Worm (Caenorhabditis elegans) whole organism, L3 larva: ENCODE measurements around the gene M28.10.

Experiments used
- R02D3.7 ChIP-seq: fragments of 150-350 bp; optimal IDR thresholded peaks from 2 replicates; lab custom pipeline; 2014; ENCODE audit warnings: missing biosample characterization, missing genetic modification characterization
- ZK546.5 ChIP-seq: sonication (generic microtip); optimal IDR thresholded peaks from 2 replicates; lab custom pipeline; 2017; ENCODE audit warnings: missing biosample characterization, missing genetic modification characterization
- ceh-28 ChIP-seq: fragments of 150-350 bp; optimal IDR thresholded peaks from 2 replicates; lab custom pipeline; 2014; ENCODE audit warnings: missing biosample characterization, missing genetic modification reagents, missing genetic modification characterization
- ceh-82 ChIP-seq: fragments of 150-350 bp; optimal IDR thresholded peaks from 2 replicates; lab custom pipeline; 2014; ENCODE audit warnings: missing biosample characterization, missing genetic modification characterization
- daf-12 ChIP-seq: fragments of 150-350 bp; optimal IDR thresholded peaks from 2 replicates; lab custom pipeline; 2014; ENCODE audit warnings: missing biosample characterization, missing genetic modification reagents, missing genetic modification characterization
- egl-5 ChIP-seq: fragments of 150-350 bp; optimal IDR thresholded peaks from 2 replicates; lab custom pipeline; 2017; ENCODE audit warnings: missing biosample characterization, missing genetic modification reagents, missing genetic modification characterization, inconsistent platforms
- elt-1 ChIP-seq: fragments of 150-350 bp; optimal IDR thresholded peaks from 2 replicates; lab custom pipeline; 2014; ENCODE audit warnings: missing biosample characterization, missing genetic modification characterization
- elt-2 ChIP-seq: sonication (generic microtip); optimal IDR thresholded peaks from 2 replicates; lab custom pipeline; 2016; ENCODE audit warnings: missing genetic modification reagents, mild to moderate bottlenecking, missing genetic modification characterization, missing compliant biosample characterization
- elt-3 ChIP-seq, 3 experiments: fragments of 150-350 bp in 1 of 3; sonication (generic microtip) in 2 of 3; optimal IDR thresholded peaks; 2 replicates in 2 of 3; 4 replicates in 1 of 3; lab custom pipeline; 2014 to 2017; ENCODE audit warnings: missing biosample characterization in 3 of 3, missing genetic modification characterization in 3 of 3
- eor-1 ChIP-seq, 2 experiments: fragments of 150-350 bp; optimal IDR thresholded peaks; 2 replicates each; lab custom pipeline; 2014 to 2018; ENCODE audit warnings: missing biosample characterization in 2 of 2, missing genetic modification characterization in 2 of 2
- fkh-10 ChIP-seq: sonication (generic microtip); optimal IDR thresholded peaks from 2 replicates; lab custom pipeline; 2017; ENCODE audit warnings: missing biosample characterization, missing genetic modification reagents, missing genetic modification characterization
- fkh-2 ChIP-seq: fragments of 150-350 bp; optimal IDR thresholded peaks from 2 replicates; lab custom pipeline; 2014; ENCODE audit warnings: missing biosample characterization, missing genetic modification reagents, missing genetic modification characterization
- fos-1 ChIP-seq: fragments of 150-350 bp; optimal IDR thresholded peaks from 2 replicates; lab custom pipeline; 2014; ENCODE audit warnings: missing biosample characterization, missing genetic modification characterization
- hmg-11 ChIP-seq: sonication (generic microtip); optimal IDR thresholded peaks from 2 replicates; lab custom pipeline; 2016; ENCODE audit warnings: missing genetic modification characterization, missing compliant biosample characterization
- jun-1 ChIP-seq: fragments of 150-350 bp; optimal IDR thresholded peaks from 2 replicates; lab custom pipeline; 2014; ENCODE audit warnings: missing biosample characterization, missing genetic modification reagents, missing genetic modification characterization
- lin-15B ChIP-seq: fragments of 150-350 bp; optimal IDR thresholded peaks from 2 replicates; lab custom pipeline; 2014; ENCODE audit warnings: missing biosample characterization, missing genetic modification characterization
- lin-39 ChIP-seq: fragments of 150-350 bp; optimal IDR thresholded peaks from 2 replicates; lab custom pipeline; 2018; ENCODE audit warnings: missing biosample characterization, missing genetic modification reagents, missing genetic modification characterization
- lsy-12 ChIP-seq: sonication (generic microtip); optimal IDR thresholded peaks from 2 replicates; lab custom pipeline; 2016; ENCODE audit warnings: mild to moderate bottlenecking, missing genetic modification characterization, missing compliant biosample characterization
- mdl-1 ChIP-seq: fragments of 150-350 bp; optimal IDR thresholded peaks from 2 replicates; lab custom pipeline; 2014; ENCODE audit warnings: missing biosample characterization, missing genetic modification characterization
- nfya-1 ChIP-seq: sonication (generic microtip); optimal IDR thresholded peaks from 2 replicates; lab custom pipeline; 2017; ENCODE audit warnings: missing genetic modification characterization, mild to moderate bottlenecking, missing compliant biosample characterization, antibody characterized with exemption, moderate library complexity; ENCODE audit not compliant: insufficient read depth
- nhr-12 ChIP-seq: fragments of 150-350 bp; optimal IDR thresholded peaks from 2 replicates; lab custom pipeline; 2014; ENCODE audit warnings: missing biosample characterization, missing genetic modification characterization
- nhr-23 ChIP-seq: fragments of 150-350 bp; optimal IDR thresholded peaks from 2 replicates; lab custom pipeline; 2014; ENCODE audit warnings: missing biosample characterization, missing genetic modification reagents, missing genetic modification characterization
- nhr-237 ChIP-seq: fragments of 150-350 bp; optimal IDR thresholded peaks from 2 replicates; lab custom pipeline; 2014; ENCODE audit warnings: missing biosample characterization, missing genetic modification characterization
- nhr-43 ChIP-seq: sonication (generic microtip); optimal IDR thresholded peaks from 2 replicates; lab custom pipeline; 2016; ENCODE audit warnings: mild to moderate bottlenecking, missing genetic modification characterization, missing compliant biosample characterization; ENCODE audit not compliant: poor library complexity, severe bottlenecking
- nhr-67 ChIP-seq: fragments of 150-350 bp; optimal IDR thresholded peaks from 2 replicates; lab custom pipeline; 2014; ENCODE audit warnings: missing biosample characterization, missing genetic modification characterization
- pha-4 ChIP-seq: fragments of 150-350 bp; optimal IDR thresholded peaks from 2 replicates; lab custom pipeline; 2014; ENCODE audit warnings: missing biosample characterization, missing genetic modification reagents, missing genetic modification characterization
- sea-2 ChIP-seq: fragments of 150-350 bp; sonication (generic microtip); optimal IDR thresholded peaks from 4 replicates; lab custom pipeline; 2014; ENCODE audit warnings: missing biosample characterization, missing genetic modification reagents, missing genetic modification characterization
- skn-1 ChIP-seq: fragments of 150-350 bp; optimal IDR thresholded peaks from 2 replicates; lab custom pipeline; 2014; ENCODE audit warnings: missing biosample characterization, missing genetic modification characterization
- snpc-4 ChIP-seq: fragments of 150-350 bp; optimal IDR thresholded peaks from 2 replicates; lab custom pipeline; 2014; ENCODE audit warnings: missing biosample characterization, missing genetic modification characterization
- tbx-2 ChIP-seq: sonication (generic microtip); optimal IDR thresholded peaks from 2 replicates; lab custom pipeline; 2016; ENCODE audit warnings: mild to moderate bottlenecking, missing genetic modification characterization, missing compliant biosample characterization
- unc-39 ChIP-seq: sonication (generic microtip); optimal IDR thresholded peaks from 4 replicates; lab custom pipeline; 2017; ENCODE audit warnings: missing biosample characterization, missing genetic modification characterization
- zag-1 ChIP-seq: fragments of 150-350 bp; optimal IDR thresholded peaks from 2 replicates; lab custom pipeline; 2014; ENCODE audit warnings: missing biosample characterization, missing genetic modification characterization
- ztf-11 ChIP-seq: fragments of 150-350 bp; optimal IDR thresholded peaks from 2 replicates; lab custom pipeline; 2014; ENCODE audit warnings: missing biosample characterization, missing genetic modification characterization

Gene M28.10

ce11 chrII:10658576-10659256, 11.4 kb downstream of the M28.10 start, which contains the start of the genes snu-13 and rsp-7 (continued):
- peak; percentile 63 for TF ChIP-seq hmg-11
- no peak for TF ChIP-seq ceh-82 (tag; lab: Kevin White, UChicago)
- no peak for TF ChIP-seq nhr-12
- peak; percentile 88 for TF ChIP-seq nfya-1 (tag; lab: Kevin White, UChicago)
- peak; percentile 89 for TF ChIP-seq lin-15B (tag; lab: Kevin White, UChicago)
- peak; percentile 74 for TF ChIP-seq skn-1
- peak; percentile 86 for TF ChIP-seq pha-4 (tag; lab: Kevin White, UChicago)
- TF ChIP-seq egl-5 (tag; lab: Kevin White, UChicago): peak; percentile 70
- TF ChIP-seq daf-12 (tag; lab: Kevin White, UChicago): no peak
- no peak for TF ChIP-seq tbx-2
- TF ChIP-seq jun-1: no peak
- no peak for TF ChIP-seq eor-1 (tag; optimal IDR thresholded peaks at IDR 0.05; lab: Kevin White, UChicago)
- no peak for TF ChIP-seq fkh-2
- TF ChIP-seq ceh-28 (tag; lab: Kevin White, UChicago): no peak
- no peak for TF ChIP-seq lsy-12 (tag; lab: Kevin White, UChicago)

- TF ChIP-seq unc-39 (tag; lab: Kevin White, UChicago): no peak
- TF ChIP-seq eor-1 (tag; optimal IDR thresholded peaks at IDR 0.05; lab: Kevin White, UChicago): no peak
- TF ChIP-seq nhr-23 (tag; lab: Kevin White, UChicago): no peak
- no peak for TF ChIP-seq hmg-11
- TF ChIP-seq nhr-67 (tag; lab: Kevin White, UChicago): no peak
- TF ChIP-seq daf-12 (tag; lab: Kevin White, UChicago): no peak
- no peak for TF ChIP-seq nhr-12
- TF ChIP-seq R02D3.7 (tag; lab: Kevin White, UChicago): no peak
- TF ChIP-seq elt-3 (tag; optimal IDR thresholded peaks at IDR 0.05; lab: Kevin White, UChicago): no peak
- no peak for TF ChIP-seq zag-1 (tag; lab: Kevin White, UChicago)
- no peak for TF ChIP-seq lsy-12 (tag; lab: Kevin White, UChicago)
- no peak for TF ChIP-seq sea-2
- no peak for TF ChIP-seq fos-1
- TF ChIP-seq ZK546.5 (tag; lab: Kevin White, UChicago): no peak
- no peak for TF ChIP-seq nhr-237 (tag; lab: Kevin White, UChicago)
- no peak for TF ChIP-seq nfya-1 (tag; lab: Kevin White, UChicago)
- TF ChIP-seq mdl-1 (tag; lab: Kevin White, UChicago): no peak
Measured at ce11 chrII:10659585-10659984, 12.3 kb downstream of the M28.10 start.

- TF ChIP-seq elt-2 (tag; lab: Kevin White, UChicago) (no peak), elt-3 (tag; optimal IDR thresholded peaks at IDR 0.05; lab: Kevin White, UChicago) (no peak), elt-1 (tag; lab: Kevin White, UChicago) (no peak), zag-1 (tag; lab: Kevin White, UChicago) (no peak), snpc-4 (no peak), nhr-12 (no peak)
Measured at ce11 chrII:10660892-10661291, 13.6 kb downstream of the M28.10 start, which contains the start of gene marc-2. TSS of gene marc-2 (minus strand) at chrII:10660992.

- TF ChIP-seq nhr-43 (tag; lab: Kevin White, UChicago): peak; percentile 59
- no peak for TF ChIP-seq nhr-23 (tag; lab: Kevin White, UChicago)
Measured at ce11 chrII:10661448-10662064, 14.2 kb downstream of the M28.10 start.

- TF ChIP-seq nhr-23 (tag; lab: Kevin White, UChicago) (no peak), lin-39 (tag; lab: Kevin White, UChicago) (no peak), lsy-12 (tag; lab: Kevin White, UChicago) (no peak), fkh-10 (no peak), R02D3.7 (tag; lab: Kevin White, UChicago) (no peak), elt-2 (tag; lab: Kevin White, UChicago) (no peak), zag-1 (tag; lab: Kevin White, UChicago) (no peak), ztf-11 (tag; lab: Kevin White, UChicago) (no peak)
Measured at ce11 chrII:10662279-10662678, 15.0 kb downstream of the M28.10 start.
